Worm (Caenorhabditis elegans): Measurements from ENCODE around the gene str-74.

DNA sequence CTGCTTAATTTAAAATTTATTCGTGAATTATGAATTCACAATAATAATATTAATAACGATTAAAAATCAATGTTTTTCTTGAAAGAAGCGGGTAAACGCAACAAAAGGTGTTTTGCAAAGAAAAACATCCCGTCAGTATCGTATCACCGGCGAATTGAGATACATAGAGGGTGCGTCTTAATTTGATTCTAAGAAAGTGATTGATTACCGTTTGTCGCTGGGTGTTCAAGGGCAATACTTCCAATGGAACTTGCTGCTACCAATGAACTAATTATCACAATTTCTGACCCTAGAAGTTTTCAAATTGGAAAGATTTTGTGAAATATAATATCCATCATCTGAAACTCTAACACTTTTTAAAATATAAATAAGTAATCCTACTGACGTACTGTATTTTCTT is 4.8 kb upstream of the str-74 start:
- TF ChIP-seq elt-2 (tag; optimal IDR thresholded peaks at IDR 0.05) = no peak
- TF ChIP-seq ces-1 (GFP tag; optimal IDR thresholded peaks at IDR 0.05) = no peak
- no peak for TF ChIP-seq Y116A8C.19 (tag; optimal IDR thresholded peaks at IDR 0.05; ENCODE audit: borderline replicate concordance)
- no peak for TF ChIP-seq mdl-1 (tag; optimal IDR thresholded peaks at IDR 0.05)
- no peak for TF ChIP-seq unc-62 (GFP tag; optimal IDR thresholded peaks at IDR 0.05)
- no peak for TF ChIP-seq pqm-1 (tag; optimal IDR thresholded peaks at IDR 0.05)
- no peak for TF ChIP-seq C04F5.9 (tag; optimal IDR thresholded peaks at IDR 0.05)
